Fruit fly (Drosophila melanogaster) whole organism: Measurements from ENCODE around the gene vret.

Source experiments
- CG8478 ChIP-seq: fragments of >200 bp; optimal IDR thresholded peaks from 2 replicates; lab custom pipeline; 2018; ENCODE audit warnings: inconsistent platforms
- Dll ChIP-seq: fragments of >200 bp; optimal IDR thresholded peaks from 2 replicates; lab custom pipeline; 2017
- EcR ChIP-seq, 2 experiments: fragments of >200 bp; optimal IDR thresholded peaks; 2 replicates each; lab custom pipeline; 2017; ENCODE audit warnings: missing biosample characterization in 2 of 2, missing genetic modification characterization in 2 of 2, missing genetic modification reagents in 2 of 2
- pan ChIP-seq: fragments of >200 bp; optimal IDR thresholded peaks from 2 replicates; lab custom pipeline; 2017
- psq ChIP-seq: fragments of >200 bp; optimal IDR thresholded peaks from 2 replicates; lab custom pipeline; 2017

- no peak for TF ChIP-seq psq (lab: Kevin White, UChicago)
- no peak for TF ChIP-seq CG8478 (lab: Kevin White, UChicago)
- TF ChIP-seq pan (lab: Kevin White, UChicago): no peak
- no peak for TF ChIP-seq EcR (GFP tag; optimal IDR thresholded peaks at IDR 0.05; lab: Kevin White, UChicago)
- no peak for TF ChIP-seq Dll (lab: Kevin White, UChicago)
Observed at dm6 chr3R:22760988-22761387, 15.6 kb upstream of the vret start, which contains the start of gene Nepl13.
